Fruit fly (Drosophila melanogaster) whole organism, embryonic: ENCODE measurements around the gene CG7386.

Experiments
- Abd-B ChIP-seq: fragments of 200-800 bp; sonication (Bioruptor generic); optimal IDR thresholded peaks from 2 replicates; lab custom pipeline; 2018; ENCODE audit warnings: missing biosample characterization, mild to moderate bottlenecking, missing genetic modification characterization, moderate library complexity
- Antp ChIP-seq: fragments of 200-800 bp; sonication (Bioruptor generic); optimal IDR thresholded peaks from 3 replicates; lab custom pipeline; 2016; ENCODE audit warnings: missing biosample characterization, missing genetic modification characterization
- Atf6 ChIP-seq: fragments of 200-800 bp; sonication (Bioruptor generic); IDR thresholded peaks from 2 replicates; pipeline ENCODE4 v1.3.6; 2022; ENCODE audit warnings: missing biosample characterization, missing genetic modification characterization
- CG1024 ChIP-seq: fragments of 200-800 bp; sonication (Bioruptor generic); IDR thresholded peaks from 2 replicates; pipeline ENCODE4 v1.3.6; 2022; ENCODE audit warnings: missing biosample characterization, missing genetic modification characterization
- CG12071 ChIP-seq: fragments of 200-800 bp; sonication (Bioruptor generic); optimal IDR thresholded peaks from 3 replicates; lab custom pipeline; 2018; ENCODE audit warnings: missing biosample characterization, mild to moderate bottlenecking, missing genetic modification characterization
- CG12104 ChIP-seq: fragments of 200-800 bp; sonication (Bioruptor generic); optimal IDR thresholded peaks from 3 replicates; lab custom pipeline; 2016; ENCODE audit warnings: missing biosample characterization, missing genetic modification characterization
- CG17328 ChIP-seq: fragments of 200-800 bp; sonication (Bioruptor generic); IDR thresholded peaks from 2 replicates; pipeline ENCODE4 v1.3.6; 2022; ENCODE audit warnings: missing biosample characterization, missing genetic modification characterization
- CG17359 ChIP-seq: fragments of 200-800 bp; sonication (Bioruptor generic); optimal IDR thresholded peaks from 3 replicates; lab custom pipeline; 2018; ENCODE audit warnings: missing biosample characterization, mild to moderate bottlenecking, missing genetic modification characterization, moderate library complexity
- CG17802 ChIP-seq: fragments of 200-800 bp; sonication (Bioruptor generic); optimal IDR thresholded peaks from 2 replicates; lab custom pipeline; 2018; ENCODE audit warnings: missing biosample characterization, mild to moderate bottlenecking, missing genetic modification characterization, moderate library complexity
- CG2199 ChIP-seq: fragments of 200-800 bp; sonication (Bioruptor generic); IDR thresholded peaks from 3 replicates; pipeline ENCODE4 v1.3.6; 2022; ENCODE audit warnings: missing biosample characterization, missing genetic modification characterization
- CG3281 ChIP-seq: fragments of 200-800 bp; sonication (Bioruptor generic); optimal IDR thresholded peaks from 3 replicates; lab custom pipeline; 2017; ENCODE audit warnings: missing biosample characterization, mild to moderate bottlenecking, missing genetic modification characterization
- CG3995 ChIP-seq: fragments of 200-800 bp; sonication (Bioruptor generic); optimal IDR thresholded peaks from 3 replicates; lab custom pipeline; 2016; ENCODE audit warnings: missing biosample characterization, missing genetic modification characterization
- CG4282 ChIP-seq: fragments of 200-800 bp; sonication (Bioruptor generic); optimal IDR thresholded peaks from 2 replicates; lab custom pipeline; 2016; ENCODE audit warnings: missing biosample characterization, missing genetic modification characterization
- CG4424 ChIP-seq: fragments of 200-800 bp; sonication (Bioruptor generic); optimal IDR thresholded peaks from 3 replicates; lab custom pipeline; 2016; ENCODE audit warnings: missing biosample characterization, missing genetic modification characterization
- CG6254 ChIP-seq: fragments of 200-800 bp; sonication (Bioruptor generic); optimal IDR thresholded peaks from 3 replicates; lab custom pipeline; 2017; ENCODE audit warnings: mild to moderate bottlenecking, missing biosample characterization, missing genetic modification reagents, missing genetic modification characterization
- CG7357 ChIP-seq: fragments of 200-800 bp; sonication (Bioruptor generic); IDR thresholded peaks from 3 replicates; pipeline ENCODE4 v1.3.6; 2022; ENCODE audit warnings: missing biosample characterization, missing genetic modification characterization
- CG7786 ChIP-seq: fragments of 200-800 bp; sonication (Bioruptor generic); optimal IDR thresholded peaks from 2 replicates; lab custom pipeline; 2016; ENCODE audit warnings: missing biosample characterization, missing genetic modification characterization
- CG8478 ChIP-seq: fragments of >200 bp; optimal IDR thresholded peaks from 2 replicates; lab custom pipeline; 2018
- Dip2 ChIP-seq: fragments of 200-800 bp; sonication (Bioruptor generic); IDR thresholded peaks from 2 replicates; pipeline ENCODE4 v1.3.6; 2022; ENCODE audit warnings: missing biosample characterization, missing genetic modification characterization
- Drgx ChIP-seq: fragments of 200-800 bp; sonication (Bioruptor generic); IDR thresholded peaks from 2 replicates; pipeline ENCODE4 v1.3.6; 2022; ENCODE audit warnings: missing biosample characterization, missing genetic modification characterization
- E2f1 ChIP-seq: fragments of 200-800 bp; sonication (Bioruptor generic); IDR thresholded peaks from 2 replicates; pipeline ENCODE4 v1.3.6; 2022; ENCODE audit warnings: missing biosample characterization, missing genetic modification characterization
- HHEX ChIP-seq: fragments of 200-800 bp; sonication (Bioruptor generic); optimal IDR thresholded peaks from 3 replicates; lab custom pipeline; 2017; ENCODE audit warnings: missing biosample characterization, mild to moderate bottlenecking, missing genetic modification characterization, missing genetic modification reagents
- Jarid2 ChIP-seq: fragments of 200-800 bp; sonication (Bioruptor generic); optimal IDR thresholded peaks from 3 replicates; lab custom pipeline; 2017; ENCODE audit warnings: mild to moderate bottlenecking, missing biosample characterization, missing genetic modification reagents, missing genetic modification characterization
- Lhr ChIP-seq: fragments of 200-800 bp; sonication (Bioruptor generic); optimal IDR thresholded peaks from 3 replicates; lab custom pipeline; 2017; ENCODE audit warnings: mild to moderate bottlenecking, missing biosample characterization, missing genetic modification reagents, missing genetic modification characterization
- Max ChIP-seq: fragments of 200-800 bp; sonication (Bioruptor generic); optimal IDR thresholded peaks from 2 replicates; lab custom pipeline; 2016; ENCODE audit warnings: missing biosample characterization, mild to moderate bottlenecking, missing genetic modification characterization
- NFAT ChIP-seq: fragments of 200-800 bp; sonication (Bioruptor generic); IDR thresholded peaks from 2 replicates; pipeline ENCODE4 v1.3.6; 2022; ENCODE audit warnings: missing biosample characterization, missing genetic modification characterization
- Nf-YA ChIP-seq: fragments of 200-800 bp; sonication (Bioruptor generic); IDR thresholded peaks from 2 replicates; pipeline ENCODE4 v1.3.6; 2022; ENCODE audit warnings: missing biosample characterization, missing genetic modification characterization
- PHDP ChIP-seq: fragments of 200-800 bp; sonication (Bioruptor generic); optimal IDR thresholded peaks from 3 replicates; lab custom pipeline; 2018; ENCODE audit warnings: missing biosample characterization, mild to moderate bottlenecking, missing genetic modification characterization, moderate library complexity
- Ravus ChIP-seq: fragments of 200-800 bp; sonication (Bioruptor generic); IDR thresholded peaks from 2 replicates; pipeline ENCODE4 v1.3.6; 2022; ENCODE audit warnings: missing biosample characterization, missing genetic modification characterization
- Rfx ChIP-seq: fragments of 200-800 bp; sonication (Bioruptor generic); IDR thresholded peaks from 2 replicates; pipeline ENCODE4 v1.3.6; 2022; ENCODE audit warnings: missing biosample characterization, missing genetic modification characterization
- Sry-β ChIP-seq: fragments of 200-800 bp; sonication (Bioruptor generic); optimal IDR thresholded peaks from 2 replicates; lab custom pipeline; 2018; ENCODE audit warnings: missing biosample characterization, mild to moderate bottlenecking, missing genetic modification characterization, moderate library complexity
- Xbp1 ChIP-seq: fragments of 200-800 bp; sonication (Bioruptor generic); optimal IDR thresholded peaks from 3 replicates; lab custom pipeline; 2016; ENCODE audit warnings: missing biosample characterization, mild to moderate bottlenecking, missing genetic modification characterization
- ab ChIP-seq: fragments of 200-800 bp; sonication (Bioruptor generic); optimal IDR thresholded peaks from 2 replicates; lab custom pipeline; 2016; ENCODE audit warnings: missing biosample characterization, missing genetic modification characterization
- abd-A ChIP-seq: fragments of 200-800 bp; sonication (Bioruptor generic); optimal IDR thresholded peaks from 3 replicates; lab custom pipeline; 2019; ENCODE audit warnings: missing biosample characterization, mild to moderate bottlenecking, missing genetic modification characterization, moderate library complexity
- cas ChIP-seq: fragments of 200-800 bp; sonication (Bioruptor generic); IDR thresholded peaks from 2 replicates; pipeline ENCODE4 v1.3.6; 2022; ENCODE audit warnings: missing biosample characterization, missing genetic modification characterization
- cato ChIP-seq: fragments of 200-800 bp; sonication (Bioruptor generic); optimal IDR thresholded peaks from 2 replicates; lab custom pipeline; 2016; ENCODE audit warnings: missing biosample characterization, missing genetic modification characterization, borderline replicate concordance
- croc ChIP-seq: fragments of 200-800 bp; sonication (Bioruptor generic); conservative IDR thresholded peaks from 3 replicates; pipeline ENCODE4 v1.3.6; 2022; ENCODE audit warnings: missing biosample characterization, missing genetic modification characterization
- dan ChIP-seq: fragments of 200-800 bp; sonication (Bioruptor generic); IDR thresholded peaks from 2 replicates; pipeline ENCODE4 v1.3.6; 2022; ENCODE audit warnings: missing biosample characterization, missing genetic modification characterization
- disco-r ChIP-seq: fragments of 200-800 bp; sonication (Bioruptor generic); optimal IDR thresholded peaks from 2 replicates; lab custom pipeline; 2016; ENCODE audit warnings: missing biosample characterization, missing genetic modification characterization
- dysf ChIP-seq: fragments of 200-800 bp; sonication (Bioruptor generic); IDR thresholded peaks from 3 replicates; pipeline ENCODE4 v1.3.6; 2022; ENCODE audit warnings: missing biosample characterization, missing genetic modification characterization
- esg ChIP-seq: fragments of 200-800 bp; sonication (Bioruptor generic); conservative IDR thresholded peaks from 2 replicates; pipeline ENCODE4 v1.3.6; 2022; ENCODE audit warnings: missing biosample characterization, missing genetic modification characterization
- gsb-n ChIP-seq: fragments of 200-800 bp; sonication (Bioruptor generic); optimal IDR thresholded peaks from 3 replicates; lab custom pipeline; 2018; ENCODE audit warnings: missing biosample characterization, mild to moderate bottlenecking, missing genetic modification characterization
- hb ChIP-seq: fragments of 200-800 bp; sonication (Bioruptor generic); IDR thresholded peaks from 3 replicates; pipeline ENCODE4 v1.3.6; 2022; ENCODE audit warnings: missing biosample characterization, missing genetic modification characterization; ENCODE audit not compliant: partially characterized antibody
- hkb ChIP-seq, 2 experiments: fragments of 200-800 bp in 1 of 2; fragments of >200 bp in 1 of 2; sonication (Bioruptor generic) in 1 of 2; IDR thresholded peaks in 1 of 2; optimal IDR thresholded peaks in 1 of 2; 2 replicates each; pipeline versions ENCODE4 v1.3.6 to Lab custom; 2017 to 2022; ENCODE audit warnings: missing biosample characterization in 1 of 2, missing genetic modification characterization in 1 of 2
- lola ChIP-seq, 3 experiments: fragments of >200 bp in 2 of 3; fragments of 200-800 bp in 1 of 3; sonication (Bioruptor generic) in 1 of 3; optimal IDR thresholded peaks; 2 replicates each; lab custom pipeline; 2017 to 2019; ENCODE audit warnings: missing biosample characterization in 3 of 3, missing genetic modification characterization in 3 of 3, mild to moderate bottlenecking in 1 of 3, moderate library complexity in 1 of 3
- ranshi ChIP-seq: fragments of 200-800 bp; sonication (Bioruptor generic); IDR thresholded peaks from 2 replicates; pipeline ENCODE4 v1.3.6; 2022; ENCODE audit warnings: missing biosample characterization, missing genetic modification characterization
- scrt ChIP-seq: fragments of 200-800 bp; sonication (Bioruptor generic); optimal IDR thresholded peaks from 2 replicates; lab custom pipeline; 2018; ENCODE audit warnings: missing biosample characterization, mild to moderate bottlenecking, missing genetic modification characterization, moderate library complexity
- tin ChIP-seq: fragments of 200-800 bp; sonication (Bioruptor generic); optimal IDR thresholded peaks from 3 replicates; lab custom pipeline; 2016; ENCODE audit warnings: missing biosample characterization, missing genetic modification characterization
- yki ChIP-seq: fragments of >200 bp; optimal IDR thresholded peaks from 3 replicates; lab custom pipeline; 2018

CG7386 gene

dm6 chr3L:6188995-6189927, at the start of gene CG7386, which contains the start of gene D19A:
CG7386 (plus strand) TSS chr3L:6189745.
D19A (minus strand) TSS chr3L:6189123.
- TF ChIP-seq CG4282 (GFP tag; lab: Kevin White, UChicago) = no peak
- no peak for TF ChIP-seq CG3995 (GFP tag; lab: Kevin White, UChicago)
- no peak for TF ChIP-seq Abd-B (GFP tag; lab: Kevin White, UChicago)
- TF ChIP-seq cato (GFP tag; lab: Kevin White, UChicago) = no peak
- TF ChIP-seq esg (GFP tag; lab: Robert Waterston, UW) = no peak; the same call in none of the 2 replicates
- no peak for TF ChIP-seq yki (lab: Kevin White, UChicago)
- no peak for TF ChIP-seq CG12071 (GFP tag; lab: Kevin White, UChicago)
- no peak for TF ChIP-seq disco-r (GFP tag; lab: Kevin White, UChicago)
- peak; percentile 57 for TF ChIP-seq CG1024 (GFP tag; lab: Robert Waterston, UW)
- TF ChIP-seq dysf (GFP tag; lab: Robert Waterston, UW) = peak; percentile 66
- no peak for TF ChIP-seq Sry-β (GFP tag; lab: Kevin White, UChicago)
- peak; percentile 43 for TF ChIP-seq tin (GFP tag; lab: Kevin White, UChicago)
- peak; percentile 15 for TF ChIP-seq CG4424 (GFP tag; lab: Kevin White, UChicago)
- TF ChIP-seq Drgx = peak; percentile 55
- peak; percentile 67 for TF ChIP-seq Xbp1 (GFP tag; lab: Kevin White, UChicago)
- peak; percentile 38 for TF ChIP-seq CG3281 (GFP tag; lab: Kevin White, UChicago)
- peak; percentile 68 for TF ChIP-seq PHDP (tag; lab: Kevin White, UChicago)
- TF ChIP-seq dan (GFP tag; lab: Robert Waterston, UW) = no peak
- TF ChIP-seq Atf6 = peak; percentile 36; the same call in 1 of the 2 replicates
- TF ChIP-seq croc (GFP tag; lab: Robert Waterston, UW) = peak; percentile 14; the same call in 1 of the 3 replicates
- no peak for TF ChIP-seq abd-A (tag; lab: Kevin White, UChicago)
- no peak for TF ChIP-seq Jarid2 (GFP tag; lab: Kevin White, UChicago)
- peak in 1 of 3 experiments; percentile 15 for TF ChIP-seq lola (GFP tag; optimal IDR thresholded peaks at IDR 0.05; lab: Kevin White, UChicago)
- TF ChIP-seq Max (GFP tag; lab: Kevin White, UChicago) = peak; percentile 31
- TF ChIP-seq CG8478 (lab: Kevin White, UChicago) = no peak
- peak; percentile 85 for TF ChIP-seq Rfx (GFP tag; lab: Robert Waterston, UW)
- no peak for TF ChIP-seq Ravus (GFP tag; lab: Robert Waterston, UW)
- TF ChIP-seq cas (GFP tag; lab: Robert Waterston, UW) = peak; percentile 46; the same call in 1 of the 2 replicates
- TF ChIP-seq CG17328 = peak; percentile 54
- TF ChIP-seq hkb (optimal IDR thresholded peaks at IDR 0.05; lab: Kevin White, UChicago) = no peak
- peak; percentile 37; the same call in 1 of the 2 replicates for TF ChIP-seq hkb (GFP tag; IDR thresholded peaks at IDR 0.05; lab: Robert Waterston, UW)
- TF ChIP-seq gsb-n = peak; percentile 51
- TF ChIP-seq scrt (GFP tag; lab: Kevin White, UChicago) = peak; percentile 8
- TF ChIP-seq Lhr (GFP tag; lab: Kevin White, UChicago) = no peak
- TF ChIP-seq CG6254 = no peak
- peak; percentile 68 for TF ChIP-seq Antp
- peak; percentile 44 for TF ChIP-seq CG17359 (tag; lab: Kevin White, UChicago)
- TF ChIP-seq CG2199 (GFP tag; lab: Robert Waterston, UW) = 0 out of 3 replicates have a peak, but pooled peaks have one; percentile 17
- peak; percentile 53 for TF ChIP-seq ranshi (GFP tag; lab: Robert Waterston, UW)
- 0 out of 2 replicates have a peak, but pooled peaks have one; percentile 14 for TF ChIP-seq Nf-YA (GFP tag; lab: Robert Waterston, UW)
- TF ChIP-seq CG7357 = no peak
- TF ChIP-seq CG12104 (GFP tag; lab: Kevin White, UChicago) = peak; percentile 7
- no peak for TF ChIP-seq CG17802 (tag; lab: Kevin White, UChicago)
- TF ChIP-seq Dip2 = no peak
- peak; percentile 59 for TF ChIP-seq E2f1 (GFP tag; lab: Robert Waterston, UW)
- peak; percentile 56 for TF ChIP-seq CG7786 (GFP tag; lab: Kevin White, UChicago)
- TF ChIP-seq ab (GFP tag; lab: Kevin White, UChicago) = peak; percentile 52
- TF ChIP-seq HHEX (GFP tag; lab: Kevin White, UChicago) = peak; percentile 4
- no peak for TF ChIP-seq hb (GFP tag; lab: Robert Waterston, UW)
- peak; percentile 75 for TF ChIP-seq NFAT (GFP tag; lab: Robert Waterston, UW)
